Worm (Caenorhabditis elegans): ENCODE data around the gene F40G9.5.

ce11 chrIII:143121-143520 is 37.9 kb upstream of the F40G9.5 start, which contains the start of gene fbxb-82:
- TF ChIP-seq hlh-11 (tag; optimal IDR thresholded peaks at IDR 0.05) (no peak), pqm-1 (tag; optimal IDR thresholded peaks at IDR 0.05) (no peak), egl-27 (tag; optimal IDR thresholded peaks at IDR 0.05) (no peak), zip-2 (tag; optimal IDR thresholded peaks at IDR 0.05) (no peak), aly-2 (tag; optimal IDR thresholded peaks at IDR 0.05) (no peak), sdz-12 (GFP tag; optimal IDR thresholded peaks at IDR 0.05) (no peak), lin-39 (tag; optimal IDR thresholded peaks at IDR 0.05) (no peak)
